Worm (Caenorhabditis elegans): ENCODE measurements around the gene F17C11.2.

DNA sequence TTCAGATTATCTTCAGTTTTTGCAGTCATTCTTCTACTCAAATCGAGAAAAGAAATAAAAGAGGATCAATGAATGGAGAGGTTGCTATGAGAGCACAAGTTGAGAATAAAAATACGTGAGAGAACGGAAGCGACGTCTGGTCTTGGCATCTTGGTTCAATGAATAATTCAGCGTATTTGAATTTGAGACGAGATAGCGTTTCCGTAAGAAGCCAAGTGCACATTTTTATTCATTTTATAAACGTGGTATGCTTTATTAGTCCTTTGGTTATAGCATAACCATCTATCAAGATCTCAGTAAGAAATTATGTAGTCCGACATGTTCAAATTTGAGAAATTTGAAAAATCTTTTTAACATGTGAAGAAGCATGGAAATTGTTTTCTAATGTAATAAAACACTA lies 29.7 kb upstream of the F17C11.2 start, which contains the start of gene F58B4.2:
- TF ChIP-seq him-1 (tag; optimal IDR thresholded peaks at IDR 0.05) (no peak), dao-5 (tag; optimal IDR thresholded peaks at IDR 0.05) (no peak), W03F9.2 (tag; optimal IDR thresholded peaks at IDR 0.05) (no peak)
